Worm (Caenorhabditis elegans) whole organism, L3 larva: Measurements from ENCODE around the gene cpna-2.

Experiments used
- R02D3.7 ChIP-seq: fragments of 150-350 bp; optimal IDR thresholded peaks from 2 replicates; lab custom pipeline; 2014; ENCODE audit warnings: missing biosample characterization, missing genetic modification characterization
- ama-1 ChIP-seq: fragments of 150-350 bp; optimal IDR thresholded peaks from 2 replicates; lab custom pipeline; 2018
- ceh-16 ChIP-seq: sonication (generic microtip); optimal IDR thresholded peaks from 2 replicates; lab custom pipeline; 2017; ENCODE audit warnings: missing biosample characterization, missing genetic modification characterization
- ceh-28 ChIP-seq: fragments of 150-350 bp; optimal IDR thresholded peaks from 2 replicates; lab custom pipeline; 2014; ENCODE audit warnings: missing biosample characterization, missing genetic modification reagents, missing genetic modification characterization
- ceh-82 ChIP-seq: fragments of 150-350 bp; optimal IDR thresholded peaks from 2 replicates; lab custom pipeline; 2014; ENCODE audit warnings: missing biosample characterization, missing genetic modification characterization
- daf-12 ChIP-seq: fragments of 150-350 bp; optimal IDR thresholded peaks from 2 replicates; lab custom pipeline; 2014; ENCODE audit warnings: missing biosample characterization, missing genetic modification reagents, missing genetic modification characterization
- egl-27 ChIP-seq: sonication (generic microtip); optimal IDR thresholded peaks from 4 replicates; lab custom pipeline; 2017; ENCODE audit warnings: missing biosample characterization, missing genetic modification reagents, missing genetic modification characterization
- egl-5 ChIP-seq: fragments of 150-350 bp; optimal IDR thresholded peaks from 2 replicates; lab custom pipeline; 2017; ENCODE audit warnings: missing biosample characterization, missing genetic modification reagents, missing genetic modification characterization, inconsistent platforms
- elt-2 ChIP-seq: sonication (generic microtip); optimal IDR thresholded peaks from 2 replicates; lab custom pipeline; 2016; ENCODE audit warnings: missing genetic modification reagents, mild to moderate bottlenecking, missing genetic modification characterization, missing compliant biosample characterization
- elt-3 ChIP-seq, 3 experiments: fragments of 150-350 bp in 1 of 3; sonication (generic microtip) in 2 of 3; optimal IDR thresholded peaks; 2 replicates in 2 of 3; 4 replicates in 1 of 3; lab custom pipeline; 2014 to 2017; ENCODE audit warnings: missing biosample characterization in 3 of 3, missing genetic modification characterization in 3 of 3
- eor-1 ChIP-seq, 2 experiments: fragments of 150-350 bp; optimal IDR thresholded peaks; 2 replicates each; lab custom pipeline; 2014 to 2018; ENCODE audit warnings: missing biosample characterization in 2 of 2, missing genetic modification characterization in 2 of 2
- fkh-2 ChIP-seq: fragments of 150-350 bp; optimal IDR thresholded peaks from 2 replicates; lab custom pipeline; 2014; ENCODE audit warnings: missing biosample characterization, missing genetic modification reagents, missing genetic modification characterization
- fos-1 ChIP-seq: fragments of 150-350 bp; optimal IDR thresholded peaks from 2 replicates; lab custom pipeline; 2014; ENCODE audit warnings: missing biosample characterization, missing genetic modification characterization
- hmg-11 ChIP-seq: sonication (generic microtip); optimal IDR thresholded peaks from 2 replicates; lab custom pipeline; 2016; ENCODE audit warnings: missing genetic modification characterization, missing compliant biosample characterization
- jun-1 ChIP-seq: fragments of 150-350 bp; optimal IDR thresholded peaks from 2 replicates; lab custom pipeline; 2014; ENCODE audit warnings: missing biosample characterization, missing genetic modification reagents, missing genetic modification characterization
- lin-15B ChIP-seq: fragments of 150-350 bp; optimal IDR thresholded peaks from 2 replicates; lab custom pipeline; 2014; ENCODE audit warnings: missing biosample characterization, missing genetic modification characterization
- lin-39 ChIP-seq: fragments of 150-350 bp; optimal IDR thresholded peaks from 2 replicates; lab custom pipeline; 2018; ENCODE audit warnings: missing biosample characterization, missing genetic modification reagents, missing genetic modification characterization
- lsy-12 ChIP-seq: sonication (generic microtip); optimal IDR thresholded peaks from 2 replicates; lab custom pipeline; 2016; ENCODE audit warnings: mild to moderate bottlenecking, missing genetic modification characterization, missing compliant biosample characterization
- mml-1 ChIP-seq: fragments of 150-350 bp; sonication (generic microtip); optimal IDR thresholded peaks from 3 replicates; lab custom pipeline; 2014; ENCODE audit warnings: missing biosample characterization, missing genetic modification characterization
- nfya-1 ChIP-seq: sonication (generic microtip); optimal IDR thresholded peaks from 2 replicates; lab custom pipeline; 2017; ENCODE audit warnings: missing genetic modification characterization, mild to moderate bottlenecking, missing compliant biosample characterization, antibody characterized with exemption, moderate library complexity; ENCODE audit not compliant: insufficient read depth
- nhr-11 ChIP-seq: fragments of 150-350 bp; optimal IDR thresholded peaks from 2 replicates; lab custom pipeline; 2014; ENCODE audit warnings: missing biosample characterization, missing genetic modification characterization
- nhr-12 ChIP-seq: fragments of 150-350 bp; optimal IDR thresholded peaks from 2 replicates; lab custom pipeline; 2014; ENCODE audit warnings: missing biosample characterization, missing genetic modification characterization
- nhr-23 ChIP-seq: fragments of 150-350 bp; optimal IDR thresholded peaks from 2 replicates; lab custom pipeline; 2014; ENCODE audit warnings: missing biosample characterization, missing genetic modification reagents, missing genetic modification characterization
- nhr-237 ChIP-seq: fragments of 150-350 bp; optimal IDR thresholded peaks from 2 replicates; lab custom pipeline; 2014; ENCODE audit warnings: missing biosample characterization, missing genetic modification characterization
- nhr-25 ChIP-seq: sonication (generic microtip); optimal IDR thresholded peaks from 2 replicates; lab custom pipeline; 2017; ENCODE audit warnings: missing biosample characterization, missing genetic modification characterization
- nhr-67 ChIP-seq: fragments of 150-350 bp; optimal IDR thresholded peaks from 2 replicates; lab custom pipeline; 2014; ENCODE audit warnings: missing biosample characterization, missing genetic modification characterization
- nhr-76 ChIP-seq: fragments of 150-350 bp; sonication (generic microtip); optimal IDR thresholded peaks from 5 replicates; lab custom pipeline; 2014; ENCODE audit warnings: missing biosample characterization, missing genetic modification characterization
- nhr-77 ChIP-seq: fragments of 150-350 bp; optimal IDR thresholded peaks from 2 replicates; lab custom pipeline; 2014; ENCODE audit warnings: missing biosample characterization, missing genetic modification characterization
- pha-4 ChIP-seq: fragments of 150-350 bp; optimal IDR thresholded peaks from 2 replicates; lab custom pipeline; 2014; ENCODE audit warnings: missing biosample characterization, missing genetic modification reagents, missing genetic modification characterization
- pqm-1 ChIP-seq: fragments of 150-350 bp; optimal IDR thresholded peaks from 2 replicates; lab custom pipeline; 2017; ENCODE audit warnings: missing biosample characterization, missing genetic modification characterization, inconsistent platforms
- snpc-4 ChIP-seq: fragments of 150-350 bp; optimal IDR thresholded peaks from 2 replicates; lab custom pipeline; 2014; ENCODE audit warnings: missing biosample characterization, missing genetic modification characterization
- tbx-2 ChIP-seq: sonication (generic microtip); optimal IDR thresholded peaks from 2 replicates; lab custom pipeline; 2016; ENCODE audit warnings: mild to moderate bottlenecking, missing genetic modification characterization, missing compliant biosample characterization
- unc-39 ChIP-seq: sonication (generic microtip); optimal IDR thresholded peaks from 4 replicates; lab custom pipeline; 2017; ENCODE audit warnings: missing biosample characterization, missing genetic modification characterization
- unc-62 ChIP-seq: fragments of 150-350 bp; sonication (generic microtip); optimal IDR thresholded peaks from 4 replicates; lab custom pipeline; 2014; ENCODE audit warnings: missing biosample characterization, missing genetic modification reagents, missing genetic modification characterization
- zag-1 ChIP-seq: fragments of 150-350 bp; optimal IDR thresholded peaks from 2 replicates; lab custom pipeline; 2014; ENCODE audit warnings: missing biosample characterization, missing genetic modification characterization
- ztf-11 ChIP-seq: fragments of 150-350 bp; optimal IDR thresholded peaks from 2 replicates; lab custom pipeline; 2014; ENCODE audit warnings: missing biosample characterization, missing genetic modification characterization
- ztf-4 ChIP-seq: fragments of 150-350 bp; optimal IDR thresholded peaks from 2 replicates; lab custom pipeline; 2014; ENCODE audit warnings: missing biosample characterization, missing genetic modification characterization

Gene cpna-2

ce11 chrII:7758397-7759135 is 33.9 kb downstream of the cpna-2 start, which contains the start of gene B0228.7:
TSS of gene B0228.7 (minus strand) at chrII:7759023.
- TF ChIP-seq jun-1 (tag; lab: Kevin White, UChicago) (no peak), snpc-4 (tag; lab: Kevin White, UChicago) (no peak), ama-1 (lab: Kevin White, UChicago) (peak; percentile 30), nfya-1 (tag; lab: Kevin White, UChicago) (peak; percentile 49), pha-4 (tag; lab: Kevin White, UChicago) (peak; percentile 64), ceh-28 (tag; lab: Kevin White, UChicago) (peak; percentile 24), zag-1 (tag; lab: Kevin White, UChicago) (no peak), pqm-1 (tag; lab: Kevin White, UChicago) (peak; percentile 38), eor-1 (tag; optimal IDR thresholded peaks at IDR 0.05; lab: Kevin White, UChicago) (no peak), ceh-82 (tag; lab: Kevin White, UChicago) (no peak), fos-1 (no peak), nhr-67 (tag; lab: Kevin White, UChicago) (no peak), nhr-237 (no peak), ceh-16 (tag; lab: Kevin White, UChicago) (no peak), nhr-11 (tag; lab: Kevin White, UChicago) (no peak), hmg-11 (tag; lab: Kevin White, UChicago) (peak; percentile 10), elt-2 (tag; lab: Kevin White, UChicago) (peak; percentile 78), elt-3 (tag; optimal IDR thresholded peaks at IDR 0.05; lab: Kevin White, UChicago) (no peak), daf-12 (no peak), egl-27 (tag; lab: Kevin White, UChicago) (no peak), egl-5 (tag; lab: Kevin White, UChicago) (no peak), lsy-12 (tag; lab: Kevin White, UChicago) (no peak), nhr-77 (tag; lab: Kevin White, UChicago) (no peak), lin-39 (tag; lab: Kevin White, UChicago) (peak; percentile 7), mml-1 (tag; lab: Kevin White, UChicago) (no peak), ztf-4 (tag; lab: Kevin White, UChicago) (no peak), lin-15B (tag; lab: Kevin White, UChicago) (peak; percentile 22)

- no peak for TF ChIP-seq unc-62 (GFP tag; lab: Kevin White, UChicago)
- TF ChIP-seq nhr-76 (tag; lab: Kevin White, UChicago), result no peak
- no peak for TF ChIP-seq nhr-25
- TF ChIP-seq jun-1 (tag; lab: Kevin White, UChicago), result no peak
- no peak for TF ChIP-seq tbx-2
- no peak for TF ChIP-seq nhr-23
- no peak for TF ChIP-seq fkh-2
- TF ChIP-seq ceh-28 (tag; lab: Kevin White, UChicago), result no peak
- TF ChIP-seq ama-1 (lab: Kevin White, UChicago), result no peak
- TF ChIP-seq elt-2 (tag; lab: Kevin White, UChicago), result no peak
- TF ChIP-seq snpc-4 (tag; lab: Kevin White, UChicago), result no peak
- no peak for TF ChIP-seq egl-5 (tag; lab: Kevin White, UChicago)
- TF ChIP-seq unc-39 (tag; lab: Kevin White, UChicago), result no peak
- TF ChIP-seq lsy-12 (tag; lab: Kevin White, UChicago), result no peak
- TF ChIP-seq ceh-16 (tag; lab: Kevin White, UChicago), result no peak
- no peak for TF ChIP-seq nhr-237
- TF ChIP-seq pha-4 (tag; lab: Kevin White, UChicago), result no peak
- TF ChIP-seq ceh-82 (tag; lab: Kevin White, UChicago), result no peak
- no peak for TF ChIP-seq ztf-11 (tag; lab: Kevin White, UChicago)
- TF ChIP-seq lin-15B (tag; lab: Kevin White, UChicago), result no peak
Measured at ce11 chrII:7761440-7761839, 36.7 kb downstream of the cpna-2 start, which contains the start of gene B0228.8. TSS of gene B0228.8 (minus strand) at chrII:7761540.

DNA sequence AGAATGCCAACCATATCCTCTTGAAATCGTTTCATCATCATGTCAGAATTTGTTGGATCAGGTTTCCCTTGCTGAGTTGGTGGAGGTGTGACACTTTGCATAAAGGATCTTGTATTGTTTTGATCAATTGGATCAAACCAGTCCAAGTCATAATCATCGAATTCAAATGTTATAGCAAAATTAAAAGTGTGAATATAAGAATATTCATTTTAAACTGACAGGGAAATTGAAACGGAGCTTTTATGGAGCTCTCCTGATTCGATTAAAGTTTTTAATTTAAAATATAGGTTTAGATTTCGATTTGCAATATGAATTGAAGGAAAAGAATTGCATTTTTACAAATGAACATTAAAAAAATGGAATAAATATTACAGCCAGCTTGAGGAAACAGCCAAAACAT is 38.9 kb downstream of the cpna-2 start, which contains the start of gene B0228.9:
Gene B0228.9, minus strand, starts transcription at position 101 of the 400 bp plus-strand sequence.
- TF ChIP-seq nhr-76 (tag; lab: Kevin White, UChicago) (no peak), tbx-2 (no peak), nhr-12 (tag; lab: Kevin White, UChicago) (no peak), R02D3.7 (tag; lab: Kevin White, UChicago) (no peak), elt-2 (tag; lab: Kevin White, UChicago) (no peak)
- TF ChIP-seq, all 47 proteins: peak for 0
